Fruit fly (Drosophila melanogaster): ENCODE measurements around the gene Eig71Ei.

Eig71Ei gene

dm6 chr3L:15703330-15704119 is 44.0 kb downstream of the Eig71Ei start:
- TF ChIP-seq br (GFP tag; optimal IDR thresholded peaks at IDR 0.05) (no peak), CG9705 (GFP tag; optimal IDR thresholded peaks at IDR 0.05) (no peak), fru (GFP tag; optimal IDR thresholded peaks at IDR 0.05) (no peak), N (GFP tag; optimal IDR thresholded peaks at IDR 0.05) (no peak), GATAd (GFP tag; optimal IDR thresholded peaks at IDR 0.05) (no peak), h (GFP tag; optimal IDR thresholded peaks at IDR 0.05) (no peak), HLH106 (tag; optimal IDR thresholded peaks at IDR 0.05) (no peak), Abd-B (GFP tag; optimal IDR thresholded peaks at IDR 0.05) (no peak), Dfd (GFP tag; optimal IDR thresholded peaks at IDR 0.05) (no peak), lola (GFP tag; optimal IDR thresholded peaks at IDR 0.05) (no peak), sage (GFP tag; optimal IDR thresholded peaks at IDR 0.05) (no peak), sv (GFP tag; optimal IDR thresholded peaks at IDR 0.05) (no peak), tai (GFP tag; optimal IDR thresholded peaks at IDR 0.05) (no peak), Rel (GFP tag; optimal IDR thresholded peaks at IDR 0.05) (no peak), Rel (tag; optimal IDR thresholded peaks at IDR 0.05) (no peak), Mio (GFP tag; optimal IDR thresholded peaks at IDR 0.05) (no peak), Hr83 (GFP tag; optimal IDR thresholded peaks at IDR 0.05; ENCODE audit: poor library complexity, severe bottlenecking) (no peak), dl (GFP tag; optimal IDR thresholded peaks at IDR 0.05; ENCODE audit: insufficient read depth in 1 of 2, partially characterized antibody in 2 of 2) (no peak)

- TF ChIP-seq sv (GFP tag; optimal IDR thresholded peaks at IDR 0.05) (peak; percentile 16), psq (GFP tag; optimal IDR thresholded peaks at IDR 0.05) (peak; percentile 24), Jra (GFP tag; optimal IDR thresholded peaks at IDR 0.05) (no peak), Myc (optimal IDR thresholded peaks at IDR 0.05) (no peak), OdsH (GFP tag; optimal IDR thresholded peaks at IDR 0.05) (peak; percentile 48), pan (optimal IDR thresholded peaks at IDR 0.05) (no peak), Mio (GFP tag; optimal IDR thresholded peaks at IDR 0.05) (no peak), Hnf4 (GFP tag; optimal IDR thresholded peaks at IDR 0.05) (no peak), woc (GFP tag; optimal IDR thresholded peaks at IDR 0.05) (no peak), fru (GFP tag; optimal IDR thresholded peaks at IDR 0.05) (no peak), Abd-B (GFP tag; optimal IDR thresholded peaks at IDR 0.05) (no peak), dmrt93B (GFP tag; optimal IDR thresholded peaks at IDR 0.05) (no peak), Hr78 (GFP tag; optimal IDR thresholded peaks at IDR 0.05) (no peak), ey (GFP tag; optimal IDR thresholded peaks at IDR 0.05) (no peak), Sp1 (GFP tag; optimal IDR thresholded peaks at IDR 0.05) (peak; percentile 7), h (GFP tag; optimal IDR thresholded peaks at IDR 0.05) (peak; percentile 2), CG32264 (GFP tag; optimal IDR thresholded peaks at IDR 0.05) (no peak), Hr83 (GFP tag; optimal IDR thresholded peaks at IDR 0.05; ENCODE audit: poor library complexity, severe bottlenecking) (no peak), GATAd (GFP tag; optimal IDR thresholded peaks at IDR 0.05) (no peak), Vsx2 (GFP tag; optimal IDR thresholded peaks at IDR 0.05; ENCODE audit: partially characterized antibody) (no peak), CrebA (GFP tag; optimal IDR thresholded peaks at IDR 0.05; ENCODE audit: borderline replicate concordance) (no peak), foxo (GFP tag; optimal IDR thresholded peaks at IDR 0.05) (peak in 1 of 2 experiments; percentile 18), Rel (GFP tag; optimal IDR thresholded peaks at IDR 0.05) (no peak), Rel (tag; optimal IDR thresholded peaks at IDR 0.05) (no peak)
These were observed 44.9 kb downstream of the Eig71Ei start for dm6 chr3L:15704250-15704985.

dm6 chr3L:15706199-15706598 is 46.7 kb downstream of the Eig71Ei start:
- TF ChIP-seq pan (optimal IDR thresholded peaks at IDR 0.05) = no peak
- TF ChIP-seq Hnf4 (GFP tag; optimal IDR thresholded peaks at IDR 0.05) = no peak
- TF ChIP-seq brk (GFP tag; optimal IDR thresholded peaks at IDR 0.05) = no peak
- no peak for TF ChIP-seq sv (GFP tag; optimal IDR thresholded peaks at IDR 0.05)
- no peak for TF ChIP-seq N (GFP tag; optimal IDR thresholded peaks at IDR 0.05)
- TF ChIP-seq Dif (GFP tag; optimal IDR thresholded peaks at IDR 0.05; ENCODE audit: partially characterized antibody) = no peak
- TF ChIP-seq HLH106 (tag; optimal IDR thresholded peaks at IDR 0.05) = no peak
- no peak for TF ChIP-seq Dfd (GFP tag; optimal IDR thresholded peaks at IDR 0.05)
- TF ChIP-seq Myc (optimal IDR thresholded peaks at IDR 0.05) = no peak

Data from whole organism, wandering third instar larva.